Worm (Caenorhabditis elegans): ENCODE measurements around the gene atz-1.

ce11 chrIV:12376021-12376420 is at the start of gene atz-1:
- TF ChIP-seq ztf-23 (GFP tag; IDR thresholded peaks at IDR 0.05), result no peak
- no peak for TF ChIP-seq klf-2 (GFP tag; conservative IDR thresholded peaks at IDR 0.05)
- TF ChIP-seq ref-1 (GFP tag; conservative IDR thresholded peaks at IDR 0.05), result no peak
- no peak for TF ChIP-seq T22C8.4 (GFP tag; IDR thresholded peaks at IDR 0.05)
- TF ChIP-seq flt-1 (GFP tag; IDR thresholded peaks at IDR 0.05), result no peak
- TF ChIP-seq med-1 (GFP tag; optimal IDR thresholded peaks at IDR 0.05; ENCODE audit: insufficient read depth), result no peak

All from whole organism, midembryonic.